Worm (Caenorhabditis elegans): ENCODE measurements around the gene scl-3.

The scl-3 gene

ce11 chrIV:13082836-13083763, 23.7 kb downstream of the scl-3 start:
- TF ChIP-seq zip-8 (tag; optimal IDR thresholded peaks at IDR 0.05) (no peak), snpc-4 (tag; optimal IDR thresholded peaks at IDR 0.05) (no peak), drap-1 (GFP tag; optimal IDR thresholded peaks at IDR 0.05) (no peak), ceh-43 (GFP tag; optimal IDR thresholded peaks at IDR 0.05) (no peak), ham-2 (GFP tag; optimal IDR thresholded peaks at IDR 0.05) (no peak), sem-2 (GFP tag; optimal IDR thresholded peaks at IDR 0.05) (no peak), ceh-83 (GFP tag; optimal IDR thresholded peaks at IDR 0.05) (no peak), tbx-8 (GFP tag; optimal IDR thresholded peaks at IDR 0.05) (no peak), cnd-1 (tag; optimal IDR thresholded peaks at IDR 0.05) (no peak), blmp-1 (tag; optimal IDR thresholded peaks at IDR 0.05) (no peak), nhr-28 (tag; optimal IDR thresholded peaks at IDR 0.05) (no peak), hlh-1 (tag; optimal IDR thresholded peaks at IDR 0.05) (no peak), nhr-237 (tag; optimal IDR thresholded peaks at IDR 0.05) (no peak), mls-2 (tag; optimal IDR thresholded peaks at IDR 0.05) (no peak), mab-5 (tag; optimal IDR thresholded peaks at IDR 0.05) (no peak), nhr-12 (tag; optimal IDR thresholded peaks at IDR 0.05) (no peak)

- no peak for TF ChIP-seq sptf-1 (tag; optimal IDR thresholded peaks at IDR 0.05)
- TF ChIP-seq unc-62 (GFP tag; optimal IDR thresholded peaks at IDR 0.05), result no peak
- TF ChIP-seq ces-1 (GFP tag; optimal IDR thresholded peaks at IDR 0.05), result no peak
- no peak for TF ChIP-seq nhr-2 (tag; optimal IDR thresholded peaks at IDR 0.05)
- no peak for TF ChIP-seq pha-4 (tag; optimal IDR thresholded peaks at IDR 0.05)
Measured at ce11 chrIV:13085675-13086074, 26.3 kb downstream of the scl-3 start.

- TF ChIP-seq mab-5 (tag; optimal IDR thresholded peaks at IDR 0.05) (no peak), ceh-83 (GFP tag; optimal IDR thresholded peaks at IDR 0.05) (no peak), nhr-2 (tag; optimal IDR thresholded peaks at IDR 0.05) (no peak), nhr-237 (tag; optimal IDR thresholded peaks at IDR 0.05) (no peak), unc-39 (tag; optimal IDR thresholded peaks at IDR 0.05) (no peak)
Measured at ce11 chrIV:13086705-13087104, 27.3 kb downstream of the scl-3 start, which contains the start of gene spin-2. Gene spin-2, plus strand, starts transcription at chrIV:13087005.

ce11 chrIV:13089671-13090242, 30.4 kb downstream of the scl-3 start:
- TF ChIP-seq ceh-83 (GFP tag; optimal IDR thresholded peaks at IDR 0.05) (no peak), sptf-1 (tag; optimal IDR thresholded peaks at IDR 0.05) (peak; percentile 16)

- TF ChIP-seq tbx-8 (GFP tag; optimal IDR thresholded peaks at IDR 0.05), result no peak
- no peak for TF ChIP-seq ham-2 (GFP tag; optimal IDR thresholded peaks at IDR 0.05)
- no peak for TF ChIP-seq mep-1 (tag; optimal IDR thresholded peaks at IDR 0.05)
- no peak for TF ChIP-seq ztf-11 (tag; optimal IDR thresholded peaks at IDR 0.05)
Measured at ce11 chrIV:13090967-13091366, 31.6 kb downstream of the scl-3 start, which contains the start of gene col-132. Gene col-132, minus strand, starts transcription at chrIV:13091067.

ce11 chrIV:13093677-13094076, 34.3 kb downstream of the scl-3 start, which contains the start of the genes prcc-1 and C39E9.12:
Gene prcc-1, minus strand, starts transcription at chrIV:13093795.
Gene C39E9.12, plus strand, starts transcription at chrIV:13094007.
- TF ChIP-seq tbx-8 (GFP tag; optimal IDR thresholded peaks at IDR 0.05), result no peak
- peak; percentile 71 for TF ChIP-seq lsy-2 (tag; optimal IDR thresholded peaks at IDR 0.05)
- TF ChIP-seq pha-4 (tag; optimal IDR thresholded peaks at IDR 0.05), result peak; percentile 25
- TF ChIP-seq ztf-11 (tag; optimal IDR thresholded peaks at IDR 0.05), result no peak
- TF ChIP-seq mep-1 (tag; optimal IDR thresholded peaks at IDR 0.05), result peak; percentile 68
- TF ChIP-seq zip-8 (tag; optimal IDR thresholded peaks at IDR 0.05), result no peak
- no peak for TF ChIP-seq flh-1 (GFP tag; optimal IDR thresholded peaks at IDR 0.05)
- TF ChIP-seq nhr-237 (tag; optimal IDR thresholded peaks at IDR 0.05), result peak; percentile 70
- no peak for TF ChIP-seq drap-1 (GFP tag; optimal IDR thresholded peaks at IDR 0.05)
- TF ChIP-seq mab-5 (tag; optimal IDR thresholded peaks at IDR 0.05), result no peak
- no peak for TF ChIP-seq ces-1 (GFP tag; optimal IDR thresholded peaks at IDR 0.05)
- peak; percentile 76 for TF ChIP-seq ceh-39 (tag; optimal IDR thresholded peaks at IDR 0.05)
- TF ChIP-seq ham-2 (GFP tag; optimal IDR thresholded peaks at IDR 0.05), result no peak
- TF ChIP-seq mls-2 (tag; optimal IDR thresholded peaks at IDR 0.05), result no peak
- TF ChIP-seq sptf-1 (tag; optimal IDR thresholded peaks at IDR 0.05), result no peak
- no peak for TF ChIP-seq sem-2 (GFP tag; optimal IDR thresholded peaks at IDR 0.05)
- TF ChIP-seq nhr-28 (tag; optimal IDR thresholded peaks at IDR 0.05), result no peak
- no peak for TF ChIP-seq nhr-12 (tag; optimal IDR thresholded peaks at IDR 0.05)
- TF ChIP-seq hlh-1 (tag; optimal IDR thresholded peaks at IDR 0.05), result peak; percentile 61
- no peak for TF ChIP-seq ceh-43 (GFP tag; optimal IDR thresholded peaks at IDR 0.05)
- TF ChIP-seq unc-62 (GFP tag; optimal IDR thresholded peaks at IDR 0.05), result peak; percentile 33
- TF ChIP-seq nhr-2 (tag; optimal IDR thresholded peaks at IDR 0.05), result no peak
- TF ChIP-seq unc-120 (tag; optimal IDR thresholded peaks at IDR 0.05; ENCODE audit: poor library complexity, severe bottlenecking), result no peak
- no peak for TF ChIP-seq bed-3 (GFP tag; optimal IDR thresholded peaks at IDR 0.05)
- TF ChIP-seq ceh-83 (GFP tag; optimal IDR thresholded peaks at IDR 0.05), result no peak
- TF ChIP-seq unc-39 (tag; optimal IDR thresholded peaks at IDR 0.05), result no peak
- no peak for TF ChIP-seq nhr-76 (tag; optimal IDR thresholded peaks at IDR 0.05)
- TF ChIP-seq snpc-4 (tag; optimal IDR thresholded peaks at IDR 0.05), result no peak
- TF ChIP-seq blmp-1 (tag; optimal IDR thresholded peaks at IDR 0.05), result no peak
- TF ChIP-seq lin-13 (tag; optimal IDR thresholded peaks at IDR 0.05), result no peak
- no peak for TF ChIP-seq elt-3 (tag; optimal IDR thresholded peaks at IDR 0.05)
- no peak for TF ChIP-seq lin-32 (GFP tag; optimal IDR thresholded peaks at IDR 0.05)
- no peak for TF ChIP-seq cnd-1 (tag; optimal IDR thresholded peaks at IDR 0.05)
- no peak for TF ChIP-seq elt-1 (tag; optimal IDR thresholded peaks at IDR 0.05; ENCODE audit: borderline replicate concordance, insufficient read depth)

Data from whole organism, mixed stage, embryonic.